Worm (Caenorhabditis elegans) whole organism, L4/young adult: ENCODE results near the gene cat-1.

Experiments
- dao-5 ChIP-seq: sonication (generic microtip); optimal IDR thresholded peaks from 2 replicates; lab custom pipeline; 2016; ENCODE audit warnings: missing genotype, missing genetic modification characterization, moderate library complexity, missing compliant biosample characterization
- him-1 ChIP-seq: sonication (generic microtip); optimal IDR thresholded peaks from 2 replicates; lab custom pipeline; 2016; ENCODE audit warnings: missing genotype, missing genetic modification reagents, missing genetic modification characterization, missing compliant biosample characterization

ce11 chrX:5697208-5697607 lies 13.3 kb downstream of the cat-1 start, which contains the start of gene W01C8.5:
- TF ChIP-seq him-1 (tag; lab: Kevin White, UChicago): no peak
- no peak for TF ChIP-seq dao-5 (tag; lab: Kevin White, UChicago)
